Worm (Caenorhabditis elegans): ENCODE measurements around the gene cal-1.

DNA sequence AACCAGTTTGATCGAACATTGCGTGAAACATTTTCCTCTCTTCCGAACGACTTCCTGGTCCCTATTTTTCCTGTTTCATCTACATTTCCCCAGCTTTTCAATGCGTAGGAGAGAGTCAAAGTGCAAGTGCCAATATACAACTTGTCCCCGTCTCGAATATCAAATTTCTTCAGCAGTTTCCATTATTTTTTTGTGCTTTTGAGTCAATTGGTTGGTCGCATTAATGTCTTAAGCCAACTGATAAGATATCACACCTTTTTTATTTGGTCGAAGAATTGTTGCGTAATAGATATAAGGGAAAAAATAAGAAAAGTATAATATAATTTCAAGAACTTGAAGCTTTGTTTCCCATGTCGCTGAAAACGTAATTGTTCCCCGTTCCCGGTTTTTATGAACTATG lies 15.3 kb upstream of the cal-1 start:
- no peak for TF ChIP-seq ama-1 (optimal IDR thresholded peaks at IDR 0.05)
- TF ChIP-seq lin-15B (tag; optimal IDR thresholded peaks at IDR 0.05): no peak
- TF ChIP-seq pha-4 (tag; optimal IDR thresholded peaks at IDR 0.05): no peak
- no peak for TF ChIP-seq elt-1 (tag; optimal IDR thresholded peaks at IDR 0.05)
- peak; percentile 44 for TF ChIP-seq pqm-1 (tag; optimal IDR thresholded peaks at IDR 0.05)
- TF ChIP-seq ceh-28 (tag; optimal IDR thresholded peaks at IDR 0.05): no peak
- no peak for TF ChIP-seq nhr-77 (tag; optimal IDR thresholded peaks at IDR 0.05)
- no peak for TF ChIP-seq fkh-10 (GFP tag; optimal IDR thresholded peaks at IDR 0.05)
- TF ChIP-seq nhr-12 (tag; optimal IDR thresholded peaks at IDR 0.05): no peak
- TF ChIP-seq ceh-82 (tag; optimal IDR thresholded peaks at IDR 0.05): no peak
- TF ChIP-seq unc-62 (GFP tag; optimal IDR thresholded peaks at IDR 0.05): no peak

Data from whole organism, L3 larva.